Worm (Caenorhabditis elegans): Measurements from ENCODE around the gene Y81B9A.1.
A peak's percentile ranks its signal among the peaks of the same experiment; 100 is the strongest.

Y81B9A.1 gene

DNA sequence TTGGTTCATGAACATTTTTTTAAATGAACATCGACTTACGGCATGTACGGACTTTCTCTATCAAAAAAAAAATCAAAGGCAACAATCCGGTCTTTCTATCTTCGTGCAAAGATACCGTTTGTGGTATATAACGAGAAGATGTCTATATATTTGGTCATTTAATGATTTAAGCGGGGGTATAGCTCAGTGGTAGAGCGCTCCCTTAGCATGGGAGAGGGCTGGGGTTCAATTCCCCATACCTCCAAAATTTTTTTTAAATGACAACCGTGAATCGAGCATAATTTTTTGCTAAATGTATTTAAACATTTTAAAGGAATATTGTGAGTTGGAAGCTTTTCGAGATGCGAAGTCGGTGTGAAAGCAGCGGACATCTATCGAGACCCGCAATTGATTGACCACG is 46.4 kb downstream of the Y81B9A.1 start (continued):
- TF ChIP-seq lin-40 (tag; optimal IDR thresholded peaks at IDR 0.05) (no peak), ceh-100 (GFP tag; IDR thresholded peaks at IDR 0.05) (peak; percentile 59), aptf-2 (GFP tag; conservative IDR thresholded peaks at IDR 0.05) (no peak), madf-3 (GFP tag; IDR thresholded peaks at IDR 0.05) (no peak), Y53G8AR.9 (GFP tag; conservative IDR thresholded peaks at IDR 0.05) (no peak), dpl-1 (GFP tag; optimal IDR thresholded peaks at IDR 0.05) (no peak), F22D6.2 (tag; optimal IDR thresholded peaks at IDR 0.05) (no peak), C17E4.6 (GFP tag; IDR thresholded peaks at IDR 0.05) (no peak), ZK185.1 (tag; optimal IDR thresholded peaks at IDR 0.05; ENCODE audit: poor library complexity, severe bottlenecking) (peak; percentile 23), B0261.1 (tag; optimal IDR thresholded peaks at IDR 0.05) (peak; percentile 76), hmg-20 (GFP tag; IDR thresholded peaks at IDR 0.05) (0 out of 2 replicates have a peak, but pooled peaks have one; percentile 41), lsl-1 (GFP tag; optimal IDR thresholded peaks at IDR 0.05) (no peak), efl-1 (GFP tag; optimal IDR thresholded peaks at IDR 0.05) (peak; percentile 3), attf-6 (GFP tag; IDR thresholded peaks at IDR 0.05) (peak; percentile 46; the same call in 1 of the 2 replicates), nfya-2 (GFP tag; IDR thresholded peaks at IDR 0.05) (no peak), fkh-3 (tag; optimal IDR thresholded peaks at IDR 0.05) (no peak), F52B5.7 (tag; optimal IDR thresholded peaks at IDR 0.05) (peak; percentile 33), F37B4.10 (GFP tag; IDR thresholded peaks at IDR 0.05) (no peak), F10E7.11 (tag; optimal IDR thresholded peaks at IDR 0.05) (no peak), snpc-4 (GFP tag; optimal IDR thresholded peaks at IDR 0.05) (peak; percentile 49), snpc-4 (tag; optimal IDR thresholded peaks at IDR 0.05) (no peak), sptf-2 (GFP tag; optimal IDR thresholded peaks at IDR 0.05) (peak; percentile 16), cebp-2 (GFP tag; IDR thresholded peaks at IDR 0.05) (no peak), ceh-40 (GFP tag; IDR thresholded peaks at IDR 0.05) (0 out of 2 replicates have a peak, but pooled peaks have one; percentile 54), nhr-80 (tag; optimal IDR thresholded peaks at IDR 0.05) (peak; percentile 6), zim-3 (tag; optimal IDR thresholded peaks at IDR 0.05) (no peak), K12H6.12 (tag; optimal IDR thresholded peaks at IDR 0.05) (no peak), snpc-1.1 (tag; optimal IDR thresholded peaks at IDR 0.05; ENCODE audit: insufficient read depth) (peak; percentile 44), ccch-3 (GFP tag; optimal IDR thresholded peaks at IDR 0.05) (no peak), T07F8.4 (tag; optimal IDR thresholded peaks at IDR 0.05) (peak; percentile 58), egl-44 (GFP tag; IDR thresholded peaks at IDR 0.05) (peak; percentile 79), lsy-27 (tag; optimal IDR thresholded peaks at IDR 0.05; ENCODE audit: borderline replicate concordance, insufficient read depth) (peak; percentile 13), ztf-22 (GFP tag; optimal IDR thresholded peaks at IDR 0.05) (no peak), Y56A3A.18 (GFP tag; IDR thresholded peaks at IDR 0.05) (peak; percentile 77), madf-10 (tag; optimal IDR thresholded peaks at IDR 0.05) (peak; percentile 24), F23B12.7 (tag; optimal IDR thresholded peaks at IDR 0.05; ENCODE audit: insufficient read depth) (no peak), nhr-120 (GFP tag; IDR thresholded peaks at IDR 0.05) (no peak), gei-17 (GFP tag; optimal IDR thresholded peaks at IDR 0.05) (no peak), Y67H2A.10 (GFP tag; conservative IDR thresholded peaks at IDR 0.05) (no peak), ekl-4 (GFP tag; IDR thresholded peaks at IDR 0.05) (no peak), nhr-90 (tag; optimal IDR thresholded peaks at IDR 0.05) (peak; percentile 84), him-1 (tag; optimal IDR thresholded peaks at IDR 0.05) (peak; percentile 86), F55B11.4 (tag; optimal IDR thresholded peaks at IDR 0.05; ENCODE audit: borderline replicate concordance, insufficient read depth) (no peak)
